Fruit fly (Drosophila melanogaster) whole organism, embryonic: ENCODE data around the gene CG9643.

Source experiments
- Asciz ChIP-seq: fragments of 200-800 bp; sonication (Bioruptor generic); optimal IDR thresholded peaks from 2 replicates; lab custom pipeline; 2017; ENCODE audit warnings: missing biosample characterization, mild to moderate bottlenecking, missing genetic modification characterization, missing genetic modification reagents
- Bgb ChIP-seq: fragments of 200-800 bp; sonication (Bioruptor generic); IDR thresholded peaks from 2 replicates; pipeline ENCODE4 v1.3.6; 2022; ENCODE audit warnings: missing biosample characterization, missing genetic modification characterization; ENCODE audit not compliant: partially characterized antibody
- CG10431 ChIP-seq: fragments of 200-800 bp; sonication (Bioruptor generic); optimal IDR thresholded peaks from 3 replicates; lab custom pipeline; 2018; ENCODE audit warnings: missing biosample characterization, mild to moderate bottlenecking, missing genetic modification characterization
- CG11398 ChIP-seq: fragments of 200-800 bp; sonication (Bioruptor generic); optimal IDR thresholded peaks from 2 replicates; lab custom pipeline; 2016; ENCODE audit warnings: missing biosample characterization, missing genetic modification characterization
- CG15479 ChIP-seq: fragments of 200-800 bp; sonication (Bioruptor generic); optimal IDR thresholded peaks from 3 replicates; lab custom pipeline; 2019; ENCODE audit warnings: missing biosample characterization, mild to moderate bottlenecking, missing genetic modification characterization, moderate library complexity
- CG1602 ChIP-seq: fragments of 200-800 bp; sonication (Bioruptor generic); optimal IDR thresholded peaks from 3 replicates; lab custom pipeline; 2016; ENCODE audit warnings: missing biosample characterization, missing genetic modification characterization
- CG17912 ChIP-seq: fragments of 200-800 bp; sonication (Bioruptor generic); optimal IDR thresholded peaks from 2 replicates; lab custom pipeline; 2018; ENCODE audit warnings: missing biosample characterization, mild to moderate bottlenecking, missing genetic modification characterization
- CG2678 ChIP-seq: fragments of 200-800 bp; sonication (Bioruptor generic); optimal IDR thresholded peaks from 3 replicates; lab custom pipeline; 2019; ENCODE audit warnings: missing biosample characterization, mild to moderate bottlenecking, missing genetic modification characterization, moderate library complexity
- CG32772 ChIP-seq: fragments of 200-800 bp; sonication (Bioruptor generic); IDR thresholded peaks from 2 replicates; pipeline ENCODE4 v1.3.6; 2022; ENCODE audit warnings: missing biosample characterization, missing genetic modification characterization
- CG33213 ChIP-seq: fragments of 200-800 bp; sonication (Bioruptor generic); optimal IDR thresholded peaks from 3 replicates; lab custom pipeline; 2016; ENCODE audit warnings: missing biosample characterization, missing genetic modification characterization
- CG4404 ChIP-seq: fragments of 200-800 bp; sonication (Bioruptor generic); IDR thresholded peaks from 2 replicates; pipeline ENCODE4 v1.3.6; 2022; ENCODE audit warnings: missing biosample characterization, missing genetic modification characterization
- CG4424 ChIP-seq: fragments of 200-800 bp; sonication (Bioruptor generic); optimal IDR thresholded peaks from 3 replicates; lab custom pipeline; 2016; ENCODE audit warnings: missing biosample characterization, missing genetic modification characterization
- CG5180 ChIP-seq: fragments of 200-800 bp; sonication (Bioruptor generic); optimal IDR thresholded peaks from 3 replicates; lab custom pipeline; 2017; ENCODE audit warnings: missing biosample characterization, missing genetic modification characterization, mild to moderate bottlenecking, moderate library complexity, missing genetic modification reagents
- CG6689 ChIP-seq: fragments of 200-800 bp; sonication (Bioruptor generic); IDR thresholded peaks from 2 replicates; pipeline ENCODE4 v1.3.6; 2022; ENCODE audit warnings: missing biosample characterization, missing genetic modification characterization
- CG6765 ChIP-seq: fragments of 200-800 bp; sonication (Bioruptor generic); optimal IDR thresholded peaks from 3 replicates; lab custom pipeline; 2017; ENCODE audit warnings: missing biosample characterization, mild to moderate bottlenecking, missing genetic modification characterization
- CG6813 ChIP-seq: fragments of 200-800 bp; sonication (Bioruptor generic); optimal IDR thresholded peaks from 2 replicates; lab custom pipeline; 2017; ENCODE audit warnings: missing biosample characterization, missing genetic modification characterization, mild to moderate bottlenecking, moderate library complexity, missing genetic modification reagents
- CG8089 ChIP-seq: fragments of 200-800 bp; sonication (Bioruptor generic); optimal IDR thresholded peaks from 3 replicates; lab custom pipeline; 2016; ENCODE audit warnings: missing biosample characterization, missing genetic modification characterization
- Dll ChIP-seq: fragments of 200-800 bp; sonication (Bioruptor generic); IDR thresholded peaks from 4 replicates; pipeline ENCODE4 v1.3.6; 2022; ENCODE audit warnings: missing biosample characterization, missing genetic modification characterization; ENCODE audit not compliant: partially characterized antibody
- Dref ChIP-seq: fragments of 200-800 bp; sonication (Bioruptor generic); IDR thresholded peaks from 2 replicates; pipeline ENCODE4 v1.3.6; 2022; ENCODE audit warnings: missing biosample characterization, missing genetic modification characterization
- E2f1 ChIP-seq: fragments of 200-800 bp; sonication (Bioruptor generic); IDR thresholded peaks from 2 replicates; pipeline ENCODE4 v1.3.6; 2022; ENCODE audit warnings: missing biosample characterization, missing genetic modification characterization
- E2f2 ChIP-seq: fragments of 200-800 bp; sonication (Bioruptor generic); IDR thresholded peaks from 2 replicates; pipeline ENCODE4 v1.3.6; 2022; ENCODE audit warnings: missing biosample characterization, missing genetic modification characterization
- ERR ChIP-seq: fragments of 200-800 bp; sonication (Bioruptor generic); optimal IDR thresholded peaks from 2 replicates; lab custom pipeline; 2016; ENCODE audit warnings: missing biosample characterization, missing genetic modification characterization
- Ets97D ChIP-seq: fragments of 200-800 bp; sonication (Bioruptor generic); optimal IDR thresholded peaks from 3 replicates; lab custom pipeline; 2016; ENCODE audit warnings: missing biosample characterization, missing genetic modification characterization
- Fer2 ChIP-seq: fragments of 200-800 bp; sonication (Bioruptor generic); optimal IDR thresholded peaks from 2 replicates; lab custom pipeline; 2018; ENCODE audit warnings: missing biosample characterization, mild to moderate bottlenecking, missing genetic modification characterization, moderate library complexity
- HHEX ChIP-seq: fragments of 200-800 bp; sonication (Bioruptor generic); optimal IDR thresholded peaks from 3 replicates; lab custom pipeline; 2017; ENCODE audit warnings: missing biosample characterization, mild to moderate bottlenecking, missing genetic modification characterization, missing genetic modification reagents
- Hey ChIP-seq: fragments of 200-800 bp; sonication (Bioruptor generic); optimal IDR thresholded peaks from 3 replicates; lab custom pipeline; 2018; ENCODE audit warnings: missing biosample characterization, mild to moderate bottlenecking, missing genetic modification characterization
- Hsf ChIP-seq: fragments of 200-800 bp; sonication (Bioruptor generic); optimal IDR thresholded peaks from 3 replicates; lab custom pipeline; 2016; ENCODE audit warnings: missing biosample characterization, missing genetic modification characterization
- Mes4 ChIP-seq: fragments of 200-800 bp; sonication (Bioruptor generic); optimal IDR thresholded peaks from 2 replicates; lab custom pipeline; 2016; ENCODE audit warnings: missing biosample characterization, missing genetic modification characterization
- Xbp1 ChIP-seq: fragments of 200-800 bp; sonication (Bioruptor generic); optimal IDR thresholded peaks from 3 replicates; lab custom pipeline; 2016; ENCODE audit warnings: missing biosample characterization, mild to moderate bottlenecking, missing genetic modification characterization
- abd-A ChIP-seq: fragments of 200-800 bp; sonication (Bioruptor generic); optimal IDR thresholded peaks from 3 replicates; lab custom pipeline; 2019; ENCODE audit warnings: missing biosample characterization, mild to moderate bottlenecking, missing genetic modification characterization, moderate library complexity
- amos ChIP-seq: fragments of 200-800 bp; sonication (Bioruptor generic); IDR thresholded peaks from 2 replicates; pipeline ENCODE4 v1.3.6; 2022; ENCODE audit warnings: missing biosample characterization, missing genetic modification characterization; ENCODE audit not compliant: partially characterized antibody
- aop ChIP-seq: fragments of 200-800 bp; sonication (Bioruptor generic); IDR thresholded peaks from 2 replicates; pipeline ENCODE4 v1.3.6; 2022; ENCODE audit warnings: missing biosample characterization, missing genetic modification characterization
- bab2 ChIP-seq: fragments of 200-800 bp; sonication (Bioruptor generic); optimal IDR thresholded peaks from 2 replicates; lab custom pipeline; 2016; ENCODE audit warnings: missing biosample characterization, missing genetic modification characterization
- cas ChIP-seq: fragments of 200-800 bp; sonication (Bioruptor generic); IDR thresholded peaks from 2 replicates; pipeline ENCODE4 v1.3.6; 2022; ENCODE audit warnings: missing biosample characterization, missing genetic modification characterization
- chif ChIP-seq, 2 experiments: fragments of 200-800 bp; sonication (Bioruptor generic); optimal IDR thresholded peaks; 3 replicates each; lab custom pipeline; 2016; ENCODE audit warnings: missing biosample characterization in 2 of 2, missing genetic modification characterization in 2 of 2
- dmrt11E ChIP-seq: fragments of 200-800 bp; sonication (Bioruptor generic); optimal IDR thresholded peaks from 3 replicates; lab custom pipeline; 2018; ENCODE audit warnings: missing biosample characterization, mild to moderate bottlenecking, missing genetic modification characterization, moderate library complexity
- exex ChIP-seq: fragments of 200-800 bp; sonication (Bioruptor generic); optimal IDR thresholded peaks from 4 replicates; lab custom pipeline; 2018; ENCODE audit warnings: missing biosample characterization, mild to moderate bottlenecking, missing genetic modification characterization, moderate library complexity
- ftz-f1 ChIP-seq: fragments of 200-800 bp; sonication (Bioruptor generic); optimal IDR thresholded peaks from 2 replicates; lab custom pipeline; 2016; ENCODE audit warnings: missing biosample characterization, missing genetic modification characterization
- lbe ChIP-seq: fragments of 200-800 bp; sonication (Bioruptor generic); optimal IDR thresholded peaks from 2 replicates; lab custom pipeline; 2016; ENCODE audit warnings: missing biosample characterization, mild to moderate bottlenecking, missing genetic modification characterization
- otp ChIP-seq: fragments of 200-800 bp; sonication (Bioruptor generic); IDR thresholded peaks from 3 replicates; pipeline ENCODE4, ENCODE4 v1.3.6; 2022; ENCODE audit warnings: missing biosample characterization, missing genetic modification characterization
- pb ChIP-seq: fragments of 200-800 bp; sonication (Bioruptor generic); optimal IDR thresholded peaks from 3 replicates; lab custom pipeline; 2016; ENCODE audit warnings: missing biosample characterization, missing genetic modification characterization
- prd ChIP-seq, 3 experiments: fragments of >200 bp in 2 of 3; fragments of 200-800 bp in 1 of 3; sonication (Bioruptor generic) in 1 of 3; optimal IDR thresholded peaks in 2 of 3; IDR thresholded peaks in 1 of 3; 2 replicates in 2 of 3; 3 replicates in 1 of 3; pipeline versions ENCODE4 v1.3.6 to Lab custom; 2017 to 2022; ENCODE audit warnings: missing biosample characterization in 1 of 3, missing genetic modification characterization in 1 of 3
- pzg ChIP-seq: fragments of 200-800 bp; sonication (Bioruptor generic); optimal IDR thresholded peaks from 3 replicates; lab custom pipeline; 2018; ENCODE audit warnings: missing biosample characterization, mild to moderate bottlenecking, missing genetic modification characterization, moderate library complexity
- sob ChIP-seq: fragments of 200-800 bp; sonication (Bioruptor generic); IDR thresholded peaks from 2 replicates; pipeline ENCODE4 v1.3.6; 2022; ENCODE audit warnings: missing biosample characterization, missing genetic modification characterization
- sr ChIP-seq: fragments of 200-800 bp; sonication (Bioruptor generic); IDR thresholded peaks from 3 replicates; pipeline ENCODE4 v1.3.6; 2022; ENCODE audit warnings: missing biosample characterization, missing genetic modification characterization
- tll ChIP-seq, 2 experiments: fragments of 200-800 bp in 1 of 2; fragments of >200 bp in 1 of 2; sonication (Bioruptor generic) in 1 of 2; optimal IDR thresholded peaks; 2 replicates each; lab custom pipeline; 2017 to 2019; ENCODE audit warnings: missing biosample characterization in 2 of 2, missing genetic modification characterization in 2 of 2, mild to moderate bottlenecking in 1 of 2, moderate library complexity in 1 of 2
- wdn ChIP-seq: fragments of 200-800 bp; sonication (Bioruptor generic); IDR thresholded peaks from 2 replicates; pipeline ENCODE4 v1.3.6; 2022; ENCODE audit warnings: missing biosample characterization, missing genetic modification characterization
- wek ChIP-seq: fragments of 200-800 bp; sonication (Bioruptor generic); optimal IDR thresholded peaks from 3 replicates; lab custom pipeline; 2018; ENCODE audit warnings: missing biosample characterization, mild to moderate bottlenecking, missing genetic modification characterization, moderate library complexity
- wor ChIP-seq: fragments of 200-800 bp; sonication (Bioruptor generic); IDR thresholded peaks from 2 replicates; pipeline ENCODE4 v1.3.6; 2022; ENCODE audit warnings: missing biosample characterization, missing genetic modification characterization

Gene CG9643

dm6 chr2L:2972439-2972936 lies 6.6 kb downstream of the CG9643 start, which contains the start of the genes Rrp1 and gammaTub23C (continued):
- TF ChIP-seq Fer2 (tag; lab: Kevin White, UChicago): peak; percentile 80
- TF ChIP-seq ERR (GFP tag; lab: Kevin White, UChicago): peak; percentile 15
- TF ChIP-seq CG17912 (GFP tag; lab: Kevin White, UChicago): peak; percentile 37
- peak; percentile 79 for TF ChIP-seq CG6765 (GFP tag; lab: Kevin White, UChicago)
- no peak for TF ChIP-seq aop
- TF ChIP-seq wor (GFP tag; lab: Robert Waterston, UW): peak; percentile 74
- peak; percentile 80 for TF ChIP-seq CG10431
- TF ChIP-seq CG6813 (GFP tag; lab: Kevin White, UChicago): peak; percentile 72
- peak; percentile 68 for TF ChIP-seq E2f2 (GFP tag; lab: Robert Waterston, UW)
- no peak for TF ChIP-seq wek (GFP tag; lab: Kevin White, UChicago)
- peak; percentile 47 for TF ChIP-seq pb (GFP tag; lab: Kevin White, UChicago)
- TF ChIP-seq Bgb (GFP tag; lab: Robert Waterston, UW): no peak
- peak; percentile 40 for TF ChIP-seq Hey (tag; lab: Kevin White, UChicago)
- peak; percentile 46; the same call in 1 of the 3 replicates for TF ChIP-seq otp (GFP tag; lab: Robert Waterston, UW)
- TF ChIP-seq dmrt11E (tag; lab: Kevin White, UChicago): peak; percentile 90
- peak; percentile 81 for TF ChIP-seq Asciz
- TF ChIP-seq sr (GFP tag; lab: Robert Waterston, UW): no peak
- peak; percentile 95 for TF ChIP-seq CG4424 (GFP tag; lab: Kevin White, UChicago)
- TF ChIP-seq tll (GFP tag; optimal IDR thresholded peaks at IDR 0.05; lab: Kevin White, UChicago): peak; percentile 49 to 78
- peak; percentile 79 for TF ChIP-seq E2f1 (GFP tag; lab: Robert Waterston, UW)
- peak; percentile 94 for TF ChIP-seq CG1602 (GFP tag; lab: Kevin White, UChicago)
- no peak; the same call in 1 of the 2 replicates for TF ChIP-seq wdn (GFP tag; lab: Robert Waterston, UW)
- peak; percentile 87 for TF ChIP-seq CG4404 (GFP tag; lab: Robert Waterston, UW)
- peak; percentile 93 for TF ChIP-seq Xbp1 (GFP tag; lab: Kevin White, UChicago)
- no peak for TF ChIP-seq CG11398 (GFP tag; lab: Kevin White, UChicago)
- TF ChIP-seq CG33213 (GFP tag; lab: Kevin White, UChicago): peak; percentile 34
- TF ChIP-seq HHEX (GFP tag; lab: Kevin White, UChicago): peak; percentile 90
- peak; percentile 75 for TF ChIP-seq lbe (GFP tag; lab: Kevin White, UChicago)
- TF ChIP-seq Mes4 (GFP tag; lab: Kevin White, UChicago): peak; percentile 72
- TF ChIP-seq Dref: peak; percentile 45; the same call in 1 of the 2 replicates
- TF ChIP-seq prd (optimal IDR thresholded peaks at IDR 0.05; lab: Kevin White, UChicago): no peak
- peak; percentile 93 for TF ChIP-seq prd (GFP tag; IDR thresholded peaks at IDR 0.05; lab: Robert Waterston, UW)
- peak; percentile 100 for TF ChIP-seq CG6689 (GFP tag; lab: Robert Waterston, UW)
- TF ChIP-seq abd-A (tag; lab: Kevin White, UChicago): no peak
- peak; percentile 94 for TF ChIP-seq CG2678 (tag; lab: Kevin White, UChicago)
- TF ChIP-seq Ets97D: peak; percentile 37
- TF ChIP-seq Hsf (GFP tag; lab: Kevin White, UChicago): peak; percentile 90
- peak; percentile 76 for TF ChIP-seq CG5180
- peak; percentile 88 for TF ChIP-seq CG32772 (GFP tag; lab: Robert Waterston, UW)
- TF ChIP-seq ftz-f1 (GFP tag; lab: Kevin White, UChicago): peak; percentile 40
- peak; percentile 76; the same call in 1 of the 2 replicates for TF ChIP-seq sob
- TF ChIP-seq bab2 (GFP tag; lab: Kevin White, UChicago): peak; percentile 63
- peak; percentile 15; the same call in 1 of the 2 replicates for TF ChIP-seq amos (GFP tag; lab: Robert Waterston, UW)
- peak; percentile 67 for TF ChIP-seq CG8089 (GFP tag; lab: Kevin White, UChicago)
- peak; percentile 35 for TF ChIP-seq pzg (GFP tag; lab: Kevin White, UChicago)
- TF ChIP-seq exex (tag; lab: Kevin White, UChicago): peak; percentile 63
- TF ChIP-seq chif (GFP tag; optimal IDR thresholded peaks at IDR 0.05; lab: Kevin White, UChicago): peak; percentile 48 to 81
- peak; percentile 60; the same call in 1 of the 2 replicates for TF ChIP-seq cas (GFP tag; lab: Robert Waterston, UW)
- TF ChIP-seq Dll (GFP tag; lab: Robert Waterston, UW): no peak
- peak; percentile 62 for TF ChIP-seq CG15479
